Worm (Caenorhabditis elegans) whole organism, L1 larva: ENCODE data around the gene hpo-8.

Source experiments
- Y116A8C.19 ChIP-seq: sonication (generic microtip); optimal IDR thresholded peaks from 2 replicates; lab custom pipeline; 2016; ENCODE audit warnings: missing compliant biosample characterization, missing genetic modification characterization, borderline replicate concordance
- alr-1 ChIP-seq: fragments of 200-800 bp; sonication (Bioruptor generic); optimal IDR thresholded peaks from 2 replicates; lab custom pipeline; 2018; ENCODE audit warnings: borderline replicate concordance, mild to moderate bottlenecking, missing genetic modification characterization, missing compliant biosample characterization
- blmp-1 ChIP-seq: fragments of 150-350 bp; optimal IDR thresholded peaks from 2 replicates; lab custom pipeline; 2014; ENCODE audit warnings: missing biosample characterization, missing genetic modification characterization
- ceh-8 ChIP-seq: fragments of 200-800 bp; sonication (Bioruptor generic); optimal IDR thresholded peaks from 2 replicates; lab custom pipeline; 2018; ENCODE audit warnings: mild to moderate bottlenecking, missing genetic modification characterization, moderate library complexity, missing compliant biosample characterization
- efl-1 ChIP-seq, 4 experiments: fragments of 150-350 bp; optimal IDR thresholded peaks in 3 of 4; peaks in 1 of 4; 1 replicate in 1 of 4; 2 replicates in 3 of 4; lab custom pipeline; 2014; ENCODE audit warnings: missing biosample characterization in 2 of 4, missing genetic modification characterization in 2 of 4, missing genetic modification reagents in 2 of 4
- efl-3 ChIP-seq: fragments of 200-800 bp; sonication (Bioruptor generic); optimal IDR thresholded peaks from 2 replicates; lab custom pipeline; 2018; ENCODE audit warnings: mild to moderate bottlenecking, missing genetic modification characterization, missing compliant biosample characterization
- elt-2 ChIP-seq: sonication (generic microtip); optimal IDR thresholded peaks from 2 replicates; lab custom pipeline; 2016; ENCODE audit warnings: missing genetic modification characterization, mild to moderate bottlenecking, inconsistent platforms, missing compliant biosample characterization, missing genetic modification reagents
- fkh-4 ChIP-seq: sonication (generic microtip); optimal IDR thresholded peaks from 2 replicates; lab custom pipeline; 2016; ENCODE audit warnings: missing compliant biosample characterization, missing genetic modification characterization, borderline replicate concordance
- fkh-8 ChIP-seq: sonication (generic microtip); optimal IDR thresholded peaks from 2 replicates; lab custom pipeline; 2016; ENCODE audit warnings: mild to moderate bottlenecking, missing genetic modification characterization, missing compliant biosample characterization
- fos-1 ChIP-seq: fragments of 150-350 bp; optimal IDR thresholded peaks from 2 replicates; lab custom pipeline; 2014; ENCODE audit warnings: missing biosample characterization, missing genetic modification characterization
- hlh-4 ChIP-seq: sonication (generic microtip); optimal IDR thresholded peaks from 2 replicates; lab custom pipeline; 2016; ENCODE audit warnings: mild to moderate bottlenecking, missing genetic modification characterization, missing compliant biosample characterization
- irx-1 ChIP-seq: sonication (generic microtip); optimal IDR thresholded peaks from 2 replicates; lab custom pipeline; 2016; ENCODE audit warnings: missing genetic modification characterization, missing compliant biosample characterization
- jun-1 ChIP-seq: fragments of 150-350 bp; optimal IDR thresholded peaks from 2 replicates; lab custom pipeline; 2014; ENCODE audit warnings: missing biosample characterization, missing genetic modification reagents, missing genetic modification characterization
- lin-13 ChIP-seq: fragments of 150-350 bp; optimal IDR thresholded peaks from 2 replicates; lab custom pipeline; 2014; ENCODE audit warnings: missing biosample characterization, missing genetic modification reagents, missing genetic modification characterization
- lin-14 ChIP-seq: fragments of 200-800 bp; sonication (Bioruptor generic); optimal IDR thresholded peaks from 2 replicates; lab custom pipeline; 2018; ENCODE audit warnings: mild to moderate bottlenecking, missing genetic modification characterization, moderate library complexity, missing compliant biosample characterization
- lin-15B ChIP-seq: fragments of 150-350 bp; sonication (generic microtip); optimal IDR thresholded peaks from 3 replicates; lab custom pipeline; 2014; ENCODE audit warnings: missing biosample characterization, missing genetic modification characterization
- lin-39 ChIP-seq: fragments of 150-350 bp; optimal IDR thresholded peaks from 2 replicates; lab custom pipeline; 2014; ENCODE audit warnings: missing biosample characterization, missing genetic modification reagents, missing genetic modification characterization
- lsy-2 ChIP-seq, 2 experiments: fragments of 150-350 bp; optimal IDR thresholded peaks; 2 replicates each; lab custom pipeline; 2014; ENCODE audit warnings: missing biosample characterization in 2 of 2, missing genetic modification characterization in 2 of 2
- nhr-11 ChIP-seq: fragments of 150-350 bp; optimal IDR thresholded peaks from 2 replicates; lab custom pipeline; 2014; ENCODE audit warnings: missing biosample characterization, missing genetic modification characterization
- nhr-28 ChIP-seq: fragments of 150-350 bp; optimal IDR thresholded peaks from 2 replicates; lab custom pipeline; 2014; ENCODE audit warnings: missing biosample characterization, missing genetic modification characterization
- nhr-71 ChIP-seq: sonication (generic microtip); optimal IDR thresholded peaks from 2 replicates; lab custom pipeline; 2016; ENCODE audit warnings: mild to moderate bottlenecking, missing genetic modification characterization, moderate library complexity, missing compliant biosample characterization
- nhr-90 ChIP-seq: sonication (generic microtip); optimal IDR thresholded peaks from 2 replicates; lab custom pipeline; 2016; ENCODE audit warnings: mild to moderate bottlenecking, missing genetic modification characterization, missing compliant biosample characterization; ENCODE audit not compliant: poor library complexity
- pqm-1 ChIP-seq: sonication (generic microtip); optimal IDR thresholded peaks from 3 replicates; lab custom pipeline; 2017; ENCODE audit warnings: missing biosample characterization, missing genetic modification characterization
- sup-37 ChIP-seq: fragments of 200-800 bp; sonication (Bioruptor generic); optimal IDR thresholded peaks from 2 replicates; lab custom pipeline; 2018; ENCODE audit warnings: mild to moderate bottlenecking, missing genetic modification characterization, missing compliant biosample characterization
- swsn-7 ChIP-seq: sonication (generic microtip); optimal IDR thresholded peaks from 2 replicates; lab custom pipeline; 2016; ENCODE audit warnings: missing genetic modification characterization, missing compliant biosample characterization
- tbx-2 ChIP-seq: sonication (generic microtip); optimal IDR thresholded peaks from 2 replicates; lab custom pipeline; 2016; ENCODE audit warnings: missing genetic modification characterization, missing compliant biosample characterization
- tlp-1 ChIP-seq: fragments of 150-350 bp; optimal IDR thresholded peaks from 2 replicates; lab custom pipeline; 2014; ENCODE audit warnings: missing biosample characterization, missing genetic modification characterization
- unc-130 ChIP-seq: fragments of 150-350 bp; optimal IDR thresholded peaks from 2 replicates; lab custom pipeline; 2017; ENCODE audit warnings: missing biosample characterization, missing genetic modification characterization, inconsistent platforms
- unc-62 ChIP-seq: fragments of 150-350 bp; optimal IDR thresholded peaks from 2 replicates; lab custom pipeline; 2014; ENCODE audit warnings: missing biosample characterization, missing genetic modification reagents, missing genetic modification characterization
- vab-15 ChIP-seq: sonication (generic microtip); optimal IDR thresholded peaks from 2 replicates; lab custom pipeline; 2017; ENCODE audit warnings: missing genotype, mild to moderate bottlenecking, missing genetic modification characterization, missing compliant biosample characterization

Gene hpo-8

ce11 chrV:6796894-6797293 lies 42.2 kb upstream of the hpo-8 start (continued):
- TF ChIP-seq nhr-28 (tag; lab: Kevin White, UChicago) (no peak), lin-14 (GFP tag; lab: Kevin White, UChicago) (peak; percentile 91)

- peak; percentile 30 for TF ChIP-seq fkh-8 (tag; lab: Kevin White, UChicago)
- TF ChIP-seq sup-37 = no peak
- TF ChIP-seq nhr-11 (tag; lab: Kevin White, UChicago) = no peak
Observed at ce11 chrV:6799564-6799963, 39.5 kb upstream of the hpo-8 start, which contains the start of gene dmsr-9. dmsr-9 (minus strand) TSS chrV:6799664.

- TF ChIP-seq nhr-90 (tag; lab: Kevin White, UChicago) = no peak
- TF ChIP-seq efl-1 (optimal IDR thresholded peaks at IDR 0.05; lab: Kevin White, UChicago) = no peak
- TF ChIP-seq efl-1 (GFP tag; optimal IDR thresholded peaks at IDR 0.05 in 1 of 2; lab: Kevin White, UChicago) = peak in 1 of 2 experiments; percentile 71
- TF ChIP-seq, all 84 proteins: peak for 1
Observed at ce11 chrV:6801850-6802249, 37.2 kb upstream of the hpo-8 start, which contains the start of gene dmsr-10. dmsr-10 (minus strand) TSS chrV:6801950.

ce11 chrV:6803992-6804391 lies 35.1 kb upstream of the hpo-8 start, which contains the start of gene dmsr-11:
dmsr-11 (minus strand) TSS chrV:6804092.
- no peak for TF ChIP-seq Y116A8C.19 (tag; lab: Kevin White, UChicago)
- TF ChIP-seq alr-1 = no peak
- TF ChIP-seq lin-13 (GFP tag; lab: Kevin White, UChicago) = no peak
- no peak for TF ChIP-seq lsy-2 (tag; optimal IDR thresholded peaks at IDR 0.05; lab: Kevin White, UChicago)
- TF ChIP-seq pqm-1 = no peak
- no peak for TF ChIP-seq nhr-71 (tag; lab: Kevin White, UChicago)
- no peak for TF ChIP-seq irx-1 (tag; lab: Kevin White, UChicago)
- no peak for TF ChIP-seq unc-62 (GFP tag; lab: Kevin White, UChicago)

ce11 chrV:6806340-6806739 lies 32.7 kb upstream of the hpo-8 start, which contains the start of gene dmsr-12:
dmsr-12 (minus strand) TSS chrV:6806440.
- no peak for TF ChIP-seq nhr-11 (tag; lab: Kevin White, UChicago)
- TF ChIP-seq tbx-2 (tag; lab: Kevin White, UChicago) = no peak

ce11 chrV:6808962-6809361 lies 30.1 kb upstream of the hpo-8 start, which contains the start of gene dmsr-16:
dmsr-16 (minus strand) TSS chrV:6809062.
- no peak for TF ChIP-seq lin-13 (GFP tag; lab: Kevin White, UChicago)
- TF ChIP-seq nhr-28 (tag; lab: Kevin White, UChicago) = no peak
- TF ChIP-seq swsn-7 = no peak
- TF ChIP-seq hlh-4 (tag; lab: Kevin White, UChicago) = no peak
- no peak for TF ChIP-seq fos-1
- no peak for TF ChIP-seq blmp-1

- TF ChIP-seq nhr-11 (tag; lab: Kevin White, UChicago) = no peak
- TF ChIP-seq nhr-90 (tag; lab: Kevin White, UChicago) = no peak
- TF ChIP-seq ceh-8 (GFP tag; lab: Kevin White, UChicago) = no peak
- TF ChIP-seq elt-2 (tag; lab: Kevin White, UChicago) = peak; percentile 32
- TF ChIP-seq lin-14 (GFP tag; lab: Kevin White, UChicago) = no peak
- TF ChIP-seq jun-1 = no peak
Observed at ce11 chrV:6810091-6810490, 29.0 kb upstream of the hpo-8 start.

- TF ChIP-seq fkh-4 (tag; lab: Kevin White, UChicago) (no peak), unc-130 (no peak), efl-3 (GFP tag; lab: Kevin White, UChicago) (no peak), lin-15B (tag; lab: Kevin White, UChicago) (no peak), lin-39 (tag; lab: Kevin White, UChicago) (no peak), elt-2 (tag; lab: Kevin White, UChicago) (peak; percentile 77), vab-15 (tag; lab: Kevin White, UChicago) (no peak), tlp-1 (tag; lab: Kevin White, UChicago) (peak; percentile 50)
Observed at ce11 chrV:6811863-6812262, 27.2 kb upstream of the hpo-8 start.
